Fruit fly (Drosophila melanogaster): Measurements from ENCODE around the gene foxo.

DNA sequence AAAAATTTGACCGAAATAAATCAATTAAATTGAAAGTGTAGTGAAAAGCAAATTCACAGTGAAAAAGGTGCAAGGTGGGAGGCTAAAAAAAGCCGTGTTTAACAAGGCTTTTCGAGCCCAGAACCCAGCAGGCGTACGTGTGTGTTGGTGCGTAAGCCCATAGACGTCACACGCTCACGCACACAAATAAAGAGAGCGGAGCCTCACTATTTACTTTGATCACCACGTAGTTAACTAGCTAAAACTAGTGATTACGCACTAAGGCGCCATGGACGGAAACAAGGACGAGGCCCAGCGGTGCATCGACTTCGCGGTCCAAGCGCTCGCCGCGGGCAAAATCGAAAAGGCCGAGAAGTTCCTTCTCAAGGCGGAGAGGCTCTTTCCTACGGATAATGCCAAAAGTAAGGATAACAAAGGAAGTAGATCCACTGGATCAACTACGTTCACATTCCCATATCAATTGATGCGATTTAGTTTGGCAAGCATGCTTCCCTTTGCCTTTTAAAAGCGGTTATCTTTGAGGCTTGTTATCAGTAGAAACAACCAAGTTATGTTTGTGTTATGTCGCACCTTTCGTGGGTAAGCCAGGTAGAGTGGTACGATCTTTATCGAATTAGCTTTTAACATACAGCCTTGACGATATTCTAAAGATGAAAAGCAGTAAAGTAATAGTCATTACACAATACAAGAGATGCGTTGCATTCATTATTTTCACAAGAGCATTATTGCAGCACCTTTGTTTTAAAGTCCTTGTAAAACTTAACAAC is 24.1 kb upstream of the foxo start:
- no peak for TF ChIP-seq pan (optimal IDR thresholded peaks at IDR 0.05)
- no peak for TF ChIP-seq psq (optimal IDR thresholded peaks at IDR 0.05)
- TF ChIP-seq Dll (optimal IDR thresholded peaks at IDR 0.05) = no peak
- no peak for TF ChIP-seq CG8478 (optimal IDR thresholded peaks at IDR 0.05)
- no peak for TF ChIP-seq usp (GFP tag; optimal IDR thresholded peaks at IDR 0.05)
